Worm (Caenorhabditis elegans): ENCODE results near the gene btb-8.

- TF ChIP-seq elt-3 (tag; optimal IDR thresholded peaks at IDR 0.05), result no peak
- no peak for TF ChIP-seq ama-1 (optimal IDR thresholded peaks at IDR 0.05)
Measured at ce11 chrII:1712938-1713337, 9.6 kb upstream of the btb-8 start, which contains the start of gene btb-7.
